Fruit fly (Drosophila melanogaster) whole organism: ENCODE measurements around the gene Bka.

ENCODE experiments used
- CG8478 ChIP-seq: fragments of >200 bp; optimal IDR thresholded peaks from 2 replicates; lab custom pipeline; 2018; ENCODE audit warnings: inconsistent platforms
- Dll ChIP-seq: fragments of >200 bp; optimal IDR thresholded peaks from 2 replicates; lab custom pipeline; 2017
- EcR ChIP-seq, 2 experiments: fragments of >200 bp; optimal IDR thresholded peaks; 2 replicates each; lab custom pipeline; 2017; ENCODE audit warnings: missing biosample characterization in 2 of 2, missing genetic modification characterization in 2 of 2, missing genetic modification reagents in 2 of 2
- pan ChIP-seq: fragments of >200 bp; optimal IDR thresholded peaks from 2 replicates; lab custom pipeline; 2017
- usp ChIP-seq: fragments of >200 bp; optimal IDR thresholded peaks from 2 replicates; lab custom pipeline; 2017; ENCODE audit warnings: missing biosample characterization, missing genetic modification characterization, mixed read lengths

DNA sequence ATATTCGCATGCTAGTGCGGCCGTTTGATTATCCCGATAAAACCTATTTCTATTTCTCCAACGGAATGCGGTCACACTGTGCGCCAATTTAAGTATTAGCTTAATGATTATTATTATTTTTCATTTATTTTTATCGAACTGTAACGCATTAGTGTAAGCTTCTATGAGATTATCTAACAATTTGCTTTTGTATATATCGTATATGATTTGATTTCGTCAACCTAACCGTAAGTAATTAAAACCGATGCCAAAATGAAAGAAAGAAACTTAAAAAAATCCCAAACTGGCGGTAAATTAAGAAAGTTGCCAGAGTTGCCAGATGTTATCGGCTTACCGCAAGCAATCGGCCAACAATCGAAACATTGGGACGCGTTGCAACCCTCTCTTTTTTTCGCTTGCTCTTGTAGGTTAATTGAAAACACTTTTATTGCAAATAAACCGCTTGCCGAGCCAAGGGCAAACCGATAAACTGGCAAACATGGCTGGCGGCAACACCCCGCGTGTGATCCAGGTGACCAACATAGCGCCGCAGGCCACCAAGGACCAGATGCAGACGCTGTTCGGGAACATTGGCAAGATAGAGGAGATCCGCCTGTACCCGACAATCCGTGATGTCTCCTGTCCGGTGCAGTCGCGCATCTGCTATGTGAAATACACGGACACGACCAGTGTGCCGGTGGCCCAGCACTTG, 17.6 kb downstream of the Bka start, which contains the start of the genes Etl1 and Srp54:
- no peak for TF ChIP-seq EcR (GFP tag; optimal IDR thresholded peaks at IDR 0.05; lab: Kevin White, UChicago)
- TF ChIP-seq usp (GFP tag; lab: Kevin White, UChicago), result no peak
- no peak for TF ChIP-seq Dll (lab: Kevin White, UChicago)
- TF ChIP-seq CG8478 (lab: Kevin White, UChicago), result no peak
- no peak for TF ChIP-seq pan (lab: Kevin White, UChicago)
